Fruit fly (Drosophila melanogaster) Kc167 (cell line): ENCODE results near the gene Vha26.

ENCODE experiments used
- Myc ChIP-seq: fragments of >200 bp; optimal IDR thresholded peaks from 2 replicates; lab custom pipeline; 2017; ENCODE audit warnings: missing external identifiers
- Sin3A ChIP-seq: fragments of >200 bp; optimal IDR thresholded peaks from 2 replicates; lab custom pipeline; 2018; ENCODE audit warnings: missing external identifiers
- h ChIP-seq: fragments of >200 bp; optimal IDR thresholded peaks from 3 replicates; lab custom pipeline; 2018; ENCODE audit warnings: missing external identifiers
- insv ChIP-seq: fragments of >200 bp; optimal IDR thresholded peaks from 3 replicates; lab custom pipeline; 2018; ENCODE audit warnings: missing external identifiers
- psq ChIP-seq: fragments of >200 bp; optimal IDR thresholded peaks from 2 replicates; lab custom pipeline; 2017; ENCODE audit warnings: missing external identifiers
- ttk ChIP-seq: sonication (Bioruptor generic); optimal IDR thresholded peaks from 2 replicates; lab custom pipeline; 2017; ENCODE audit warnings: missing external identifiers

Vha26 gene

dm6 chr3R:5643421-5643820, 51.9 kb downstream of the Vha26 start:
- TF ChIP-seq insv (lab: Kevin White, UChicago) (no peak), ttk (no peak), Myc (lab: Kevin White, UChicago) (no peak), h (lab: Kevin White, UChicago) (no peak), psq (no peak), Sin3A (lab: Kevin White, UChicago) (no peak)
